Fruit fly (Drosophila melanogaster) whole organism, embryonic: ENCODE measurements around the gene DPCoAC.

Experiments
- Atf-2 ChIP-seq: fragments of 200-800 bp; sonication (Bioruptor generic); optimal IDR thresholded peaks from 2 replicates; lab custom pipeline; 2016; ENCODE audit warnings: missing biosample characterization, missing genetic modification characterization
- Bgb ChIP-seq: fragments of 200-800 bp; sonication (Bioruptor generic); IDR thresholded peaks from 2 replicates; pipeline ENCODE4 v1.3.6; 2022; ENCODE audit warnings: missing biosample characterization, missing genetic modification characterization; ENCODE audit not compliant: partially characterized antibody
- CG11085 ChIP-seq: fragments of 200-800 bp; sonication (Bioruptor generic); IDR thresholded peaks from 2 replicates; pipeline ENCODE4 v1.3.6; 2022; ENCODE audit warnings: missing biosample characterization, missing genetic modification characterization
- CG11695 ChIP-seq: fragments of 200-800 bp; sonication (Bioruptor generic); IDR thresholded peaks from 3 replicates; pipeline ENCODE4 v1.3.6; 2022; ENCODE audit warnings: missing biosample characterization, missing genetic modification characterization
- CG12155 ChIP-seq: fragments of 200-800 bp; sonication (Bioruptor generic); optimal IDR thresholded peaks from 3 replicates; lab custom pipeline; 2016; ENCODE audit warnings: missing biosample characterization, missing genetic modification characterization
- CG12219 ChIP-seq: fragments of 200-800 bp; sonication (Bioruptor generic); optimal IDR thresholded peaks from 3 replicates; lab custom pipeline; 2018; ENCODE audit warnings: missing biosample characterization, mild to moderate bottlenecking, missing genetic modification characterization
- CG13296 ChIP-seq: fragments of 200-800 bp; sonication (Bioruptor generic); optimal IDR thresholded peaks from 3 replicates; lab custom pipeline; 2018; ENCODE audit warnings: missing biosample characterization, mild to moderate bottlenecking, missing genetic modification characterization
- CG17612 ChIP-seq: fragments of 200-800 bp; sonication (Bioruptor generic); IDR thresholded peaks from 2 replicates; pipeline ENCODE4 v1.3.6; 2022; ENCODE audit warnings: missing biosample characterization, missing genetic modification characterization
- CG17829 ChIP-seq: fragments of 200-800 bp; optimal IDR thresholded peaks from 2 replicates; lab custom pipeline; 2019; ENCODE audit warnings: missing biosample characterization, mild to moderate bottlenecking, missing genetic modification characterization, moderate library complexity
- CG18011 ChIP-seq: fragments of 200-800 bp; sonication (Bioruptor generic); optimal IDR thresholded peaks from 2 replicates; lab custom pipeline; 2017; ENCODE audit warnings: missing biosample characterization, missing genetic modification characterization, mild to moderate bottlenecking, moderate library complexity, missing genotype
- CG18476 ChIP-seq: fragments of 200-800 bp; sonication (Bioruptor generic); optimal IDR thresholded peaks from 2 replicates; lab custom pipeline; 2016; ENCODE audit warnings: missing biosample characterization, mild to moderate bottlenecking, missing genetic modification characterization
- CG18599 ChIP-seq: fragments of 200-800 bp; sonication (Bioruptor generic); optimal IDR thresholded peaks from 3 replicates; lab custom pipeline; 2017; ENCODE audit warnings: missing biosample characterization, missing genetic modification characterization, mild to moderate bottlenecking, moderate library complexity, missing genetic modification reagents
- CG31388 ChIP-seq: fragments of 200-800 bp; sonication (Bioruptor generic); optimal IDR thresholded peaks from 2 replicates; lab custom pipeline; 2016; ENCODE audit warnings: missing biosample characterization, missing genetic modification characterization
- CG4328 ChIP-seq: fragments of 200-800 bp; sonication (Bioruptor generic); optimal IDR thresholded peaks from 3 replicates; lab custom pipeline; 2017; ENCODE audit warnings: missing biosample characterization, missing genetic modification reagents, missing genetic modification characterization
- CG4424 ChIP-seq: fragments of 200-800 bp; sonication (Bioruptor generic); optimal IDR thresholded peaks from 3 replicates; lab custom pipeline; 2016; ENCODE audit warnings: missing biosample characterization, missing genetic modification characterization
- CG6683 ChIP-seq: fragments of 200-800 bp; sonication (Bioruptor generic); optimal IDR thresholded peaks from 2 replicates; lab custom pipeline; 2017; ENCODE audit warnings: missing biosample characterization, mild to moderate bottlenecking, missing genetic modification characterization, missing genetic modification reagents
- CTCF ChIP-seq: fragments of 200-800 bp; sonication (Bioruptor generic); optimal IDR thresholded peaks from 2 replicates; lab custom pipeline; 2017; ENCODE audit warnings: missing biosample characterization, mild to moderate bottlenecking, missing genetic modification characterization, moderate library complexity
- Camta ChIP-seq: fragments of 200-800 bp; sonication (Bioruptor generic); optimal IDR thresholded peaks from 2 replicates; lab custom pipeline; 2016; ENCODE audit warnings: missing biosample characterization, missing genetic modification characterization
- CrebB ChIP-seq: fragments of 200-800 bp; sonication (Bioruptor generic); optimal IDR thresholded peaks from 3 replicates; lab custom pipeline; 2018; ENCODE audit warnings: missing biosample characterization, mild to moderate bottlenecking, missing genetic modification characterization
- D ChIP-seq, 2 experiments: fragments of 200-800 bp in 1 of 2; fragments of >200 bp in 1 of 2; sonication (Bioruptor generic) in 1 of 2; optimal IDR thresholded peaks; 2 replicates in 1 of 2; 3 replicates in 1 of 2; lab custom pipeline; 2017; ENCODE audit warnings: mild to moderate bottlenecking in 1 of 2, missing biosample characterization in 1 of 2, missing genetic modification characterization in 1 of 2, missing genetic modification reagents in 1 of 2
- Doc2 ChIP-seq: fragments of 200-800 bp; sonication (Bioruptor generic); IDR thresholded peaks from 2 replicates; pipeline ENCODE4 v1.3.6; 2022; ENCODE audit warnings: missing biosample characterization, missing genetic modification characterization
- Hmr ChIP-seq: fragments of 200-800 bp; sonication (Bioruptor generic); optimal IDR thresholded peaks from 3 replicates; lab custom pipeline; 2017; ENCODE audit warnings: mild to moderate bottlenecking, missing biosample characterization, missing genetic modification reagents, missing genetic modification characterization
- Hr39 ChIP-seq: fragments of >200 bp; optimal IDR thresholded peaks from 2 replicates; lab custom pipeline; 2017
- MESR4 ChIP-seq: fragments of 200-800 bp; sonication (Bioruptor generic); optimal IDR thresholded peaks from 2 replicates; lab custom pipeline; 2018; ENCODE audit warnings: missing biosample characterization, mild to moderate bottlenecking, missing genetic modification characterization, moderate library complexity
- NC2β ChIP-seq: fragments of 200-800 bp; sonication (Bioruptor generic); optimal IDR thresholded peaks from 2 replicates; lab custom pipeline; 2016; ENCODE audit warnings: missing biosample characterization, missing genetic modification characterization
- Rx ChIP-seq: fragments of 200-800 bp; sonication (Bioruptor generic); IDR thresholded peaks from 2 replicates; pipeline ENCODE4 v1.3.6; 2022; ENCODE audit warnings: missing biosample characterization, missing genetic modification characterization
- Six4 ChIP-seq: fragments of 200-800 bp; sonication (Bioruptor generic); optimal IDR thresholded peaks from 2 replicates; lab custom pipeline; 2016; ENCODE audit warnings: missing biosample characterization, missing genetic modification characterization
- ab ChIP-seq: fragments of 200-800 bp; sonication (Bioruptor generic); optimal IDR thresholded peaks from 2 replicates; lab custom pipeline; 2016; ENCODE audit warnings: missing biosample characterization, missing genetic modification characterization
- abd-A ChIP-seq: fragments of 200-800 bp; sonication (Bioruptor generic); optimal IDR thresholded peaks from 3 replicates; lab custom pipeline; 2019; ENCODE audit warnings: missing biosample characterization, mild to moderate bottlenecking, missing genetic modification characterization, moderate library complexity
- ap ChIP-seq: fragments of 200-800 bp; sonication (Bioruptor generic); IDR thresholded peaks from 2 replicates; pipeline ENCODE4 v1.3.6; 2022; ENCODE audit warnings: missing biosample characterization, missing genetic modification characterization
- crol ChIP-seq: fragments of 200-800 bp; sonication (Bioruptor generic); IDR thresholded peaks from 2 replicates; pipeline ENCODE4 v1.3.6; 2022; ENCODE audit warnings: missing biosample characterization, missing genetic modification characterization
- crp ChIP-seq, 2 experiments: fragments of 200-800 bp; sonication (Bioruptor generic); optimal IDR thresholded peaks; 2 replicates in 1 of 2; 3 replicates in 1 of 2; lab custom pipeline; 2017; ENCODE audit warnings: missing biosample characterization in 2 of 2, missing genetic modification characterization in 2 of 2, mild to moderate bottlenecking in 1 of 2, moderate library complexity in 1 of 2
- dysf ChIP-seq: fragments of 200-800 bp; sonication (Bioruptor generic); IDR thresholded peaks from 3 replicates; pipeline ENCODE4 v1.3.6; 2022; ENCODE audit warnings: missing biosample characterization, missing genetic modification characterization
- klu ChIP-seq: fragments of 200-800 bp; sonication (Bioruptor generic); IDR thresholded peaks from 2 replicates; pipeline ENCODE4 v1.3.6; 2022; ENCODE audit warnings: missing biosample characterization, missing genetic modification characterization
- kni ChIP-seq: fragments of 200-800 bp; sonication (Bioruptor generic); optimal IDR thresholded peaks from 3 replicates; lab custom pipeline; 2017; ENCODE audit warnings: mild to moderate bottlenecking, missing biosample characterization, missing genetic modification reagents, missing genetic modification characterization
- lmd ChIP-seq: fragments of 200-800 bp; sonication (Bioruptor generic); IDR thresholded peaks from 2 replicates; pipeline ENCODE4 v1.3.6; 2022; ENCODE audit warnings: missing biosample characterization, missing genetic modification characterization
- lov ChIP-seq, 2 experiments: fragments of 200-800 bp in 1 of 2; fragments of >200 bp in 1 of 2; sonication (Bioruptor generic) in 1 of 2; IDR thresholded peaks in 1 of 2; optimal IDR thresholded peaks in 1 of 2; 2 replicates in 1 of 2; 3 replicates in 1 of 2; pipeline versions ENCODE4 v1.3.6 to Lab custom; 2017 to 2022; ENCODE audit warnings: missing biosample characterization in 1 of 2, missing genetic modification characterization in 1 of 2
- maf-S ChIP-seq: fragments of 200-800 bp; sonication (Bioruptor generic); optimal IDR thresholded peaks from 2 replicates; lab custom pipeline; 2016; ENCODE audit warnings: missing biosample characterization, missing genetic modification characterization
- mld ChIP-seq: fragments of 200-800 bp; sonication (Bioruptor generic); IDR thresholded peaks from 3 replicates; pipeline ENCODE4 v1.3.6; 2022; ENCODE audit warnings: missing biosample characterization, missing genetic modification characterization; ENCODE audit not compliant: partially characterized antibody
- pho ChIP-seq: fragments of 200-800 bp; sonication (Bioruptor generic); optimal IDR thresholded peaks from 2 replicates; lab custom pipeline; 2016; ENCODE audit warnings: missing biosample characterization, missing genetic modification characterization
- rib ChIP-seq: fragments of 200-800 bp; sonication (Bioruptor generic); IDR thresholded peaks from 2 replicates; pipeline ENCODE4 v1.3.6; 2022; ENCODE audit warnings: missing biosample characterization, missing genetic modification characterization
- slbo ChIP-seq: fragments of 200-800 bp; sonication (Bioruptor generic); IDR thresholded peaks from 2 replicates; pipeline ENCODE4 v1.3.6; 2022; ENCODE audit warnings: missing biosample characterization, missing genetic modification characterization
- slou ChIP-seq: fragments of 200-800 bp; sonication (Bioruptor generic); optimal IDR thresholded peaks from 3 replicates; lab custom pipeline; 2016; ENCODE audit warnings: missing biosample characterization, missing genetic modification characterization
- tio ChIP-seq: fragments of 200-800 bp; sonication (Bioruptor generic); optimal IDR thresholded peaks from 2 replicates; lab custom pipeline; 2017; ENCODE audit warnings: missing biosample characterization, missing genetic modification characterization, inconsistent platforms
- ttk ChIP-seq: fragments of 200-800 bp; sonication (Bioruptor generic); IDR thresholded peaks from 2 replicates; pipeline ENCODE4 v2.1.2; 2022; ENCODE audit warnings: missing biosample characterization, missing genetic modification characterization
- yki ChIP-seq: fragments of >200 bp; optimal IDR thresholded peaks from 3 replicates; lab custom pipeline; 2018
- zf30C ChIP-seq: fragments of 200-800 bp; sonication (Bioruptor generic); optimal IDR thresholded peaks from 3 replicates; lab custom pipeline; 2018; ENCODE audit warnings: missing biosample characterization, mild to moderate bottlenecking, missing genetic modification characterization
- zfh1 ChIP-seq: fragments of 200-800 bp; sonication (Bioruptor generic); IDR thresholded peaks from 3 replicates; pipeline ENCODE4 v1.3.6; 2022; ENCODE audit warnings: missing biosample characterization, missing genetic modification characterization
- zfh2 ChIP-seq: fragments of 200-800 bp; sonication (Bioruptor generic); optimal IDR thresholded peaks from 2 replicates; lab custom pipeline; 2016; ENCODE audit warnings: missing biosample characterization, missing genetic modification characterization

The DPCoAC gene

DNA sequence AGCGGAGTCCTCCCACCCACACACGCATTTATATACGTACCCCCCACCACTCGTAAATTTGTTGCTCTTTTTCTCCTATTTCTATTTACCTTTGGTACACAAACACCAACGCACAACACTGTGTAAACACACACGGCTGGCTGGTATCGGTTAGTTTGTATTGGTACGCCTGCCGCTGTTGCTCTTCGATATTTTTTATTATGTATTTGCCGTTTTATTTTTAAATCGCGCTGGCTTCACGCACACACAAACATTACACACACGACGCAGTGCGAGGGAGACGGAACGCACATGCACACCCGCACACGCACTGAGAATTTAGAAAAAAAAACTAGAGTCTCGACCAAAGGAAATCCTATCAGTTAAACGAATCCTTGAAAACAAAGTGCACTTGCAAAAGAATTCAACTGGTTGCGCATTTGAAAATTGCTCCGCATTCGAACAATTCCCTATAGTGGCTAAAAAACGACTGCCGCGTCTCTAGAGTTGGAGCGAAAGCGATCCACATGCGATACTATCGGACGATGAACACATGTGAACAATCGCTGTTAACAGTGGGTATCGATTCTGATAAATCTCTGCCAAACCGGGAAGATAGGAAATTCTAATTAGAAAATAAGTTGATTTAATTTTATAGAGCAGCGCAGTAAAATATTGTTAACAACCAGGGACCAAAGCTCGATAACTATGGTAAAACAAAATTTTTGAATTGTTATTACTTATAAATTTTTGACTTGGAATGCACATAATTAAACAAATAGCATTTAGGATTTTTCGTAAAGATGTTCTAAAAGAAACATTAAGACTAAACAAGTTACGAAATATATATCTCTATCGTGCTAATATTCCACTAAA, 6.6 kb downstream of the DPCoAC start (continued):
- TF ChIP-seq crol (GFP tag; lab: Robert Waterston, UW) (no peak; the same call in 1 of the 2 replicates), CG4424 (no peak), CG18011 (GFP tag; lab: Kevin White, UChicago) (peak; percentile 61), CG17612 (no peak), lmd (GFP tag; lab: Robert Waterston, UW) (no peak), ttk (GFP tag; lab: Robert Waterston, UW) (no peak), Hmr (peak; percentile 73), Camta (GFP tag; lab: Kevin White, UChicago) (peak; percentile 31), CG12155 (no peak), tio (GFP tag; lab: Kevin White, UChicago) (no peak), CG6683 (GFP tag; lab: Kevin White, UChicago) (peak; percentile 68), CrebB (tag; lab: Kevin White, UChicago) (peak; percentile 91), Doc2 (GFP tag; lab: Robert Waterston, UW) (no peak), zfh2 (GFP tag; lab: Kevin White, UChicago) (no peak), CG13296 (GFP tag; lab: Kevin White, UChicago) (peak; percentile 86), MESR4 (GFP tag; lab: Kevin White, UChicago) (peak; percentile 54), CG12219 (peak; percentile 83), CG4328 (peak; percentile 90), ap (peak; percentile 29; the same call in 1 of the 2 replicates), Six4 (GFP tag; lab: Kevin White, UChicago) (peak; percentile 65), Bgb (GFP tag; lab: Robert Waterston, UW) (peak; percentile 95), ab (GFP tag; lab: Kevin White, UChicago) (no peak), D (optimal IDR thresholded peaks at IDR 0.05; lab: Kevin White, UChicago) (no peak), D (GFP tag; optimal IDR thresholded peaks at IDR 0.05; lab: Kevin White, UChicago) (peak; percentile 50), CG11085 (GFP tag; lab: Robert Waterston, UW) (no peak; the same call in 1 of the 2 replicates), crp (GFP tag; optimal IDR thresholded peaks at IDR 0.05; lab: Kevin White, UChicago) (peak in 1 of 2 experiments; percentile 46), Rx (GFP tag; lab: Robert Waterston, UW) (no peak), rib (GFP tag; lab: Robert Waterston, UW) (peak; percentile 62), CTCF (peak; percentile 19), zf30C (GFP tag; lab: Kevin White, UChicago) (no peak), Hr39 (no peak), CG18476 (no peak), Atf-2 (peak; percentile 41), CG18599 (GFP tag; lab: Kevin White, UChicago) (peak; percentile 85), maf-S (GFP tag; lab: Kevin White, UChicago) (peak; percentile 72), CG31388 (GFP tag; lab: Kevin White, UChicago) (no peak), NC2β (peak; percentile 40), zfh1 (GFP tag; lab: Robert Waterston, UW) (peak; percentile 60; the same call in 2 of the 3 replicates), klu (GFP tag; lab: Robert Waterston, UW) (no peak), slbo (peak; percentile 26; the same call in 1 of the 2 replicates), CG17829 (tag; lab: Kevin White, UChicago) (no peak), mld (GFP tag; lab: Robert Waterston, UW) (peak; percentile 97), abd-A (tag; lab: Kevin White, UChicago) (peak; percentile 69), CG11695 (GFP tag; lab: Robert Waterston, UW) (peak; percentile 71), dysf (GFP tag; lab: Robert Waterston, UW) (no peak; the same call in 2 of the 3 replicates), pho (GFP tag; lab: Kevin White, UChicago) (no peak), kni (GFP tag; lab: Kevin White, UChicago) (peak; percentile 98), lov (optimal IDR thresholded peaks at IDR 0.05; lab: Kevin White, UChicago) (no peak), lov (GFP tag; IDR thresholded peaks at IDR 0.05; lab: Robert Waterston, UW) (no peak), slou (GFP tag; lab: Kevin White, UChicago) (no peak), yki (lab: Kevin White, UChicago) (no peak)
